Fruit fly (Drosophila melanogaster) S2 (cell line): ENCODE results near the gene cana.

Experiments
- CG8478 ChIP-seq: fragments of >200 bp; optimal IDR thresholded peaks from 2 replicates; lab custom pipeline; 2018
- CTCF ChIP-seq, 2 experiments: fragments of >200 bp; optimal IDR thresholded peaks; 2 replicates each; lab custom pipeline; 2018

DNA sequence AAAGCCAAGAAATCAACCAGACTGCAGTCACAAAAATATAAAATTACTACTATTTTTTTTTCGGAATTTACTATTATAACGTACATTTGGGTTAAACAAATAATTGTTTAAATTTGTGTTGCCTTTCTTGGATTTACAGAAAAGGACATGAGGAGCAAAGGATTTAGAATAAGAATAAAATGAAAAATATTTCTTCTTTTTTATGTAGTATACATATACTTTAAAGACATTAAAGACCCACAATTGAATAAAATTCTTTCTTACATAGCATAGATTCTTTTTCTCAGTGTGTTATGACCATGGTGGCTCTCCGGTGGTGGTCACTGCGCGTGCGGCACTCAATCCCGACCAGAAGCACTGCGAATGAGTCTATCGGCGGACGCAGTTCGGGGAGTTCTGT is 49.6 kb downstream of the cana start:
- TF ChIP-seq CG8478 (lab: Kevin White, UChicago), result no peak
- no peak for TF ChIP-seq CTCF (optimal IDR thresholded peaks at IDR 0.05; lab: Kevin White, UChicago)
